Fruit fly (Drosophila melanogaster) whole organism, embryonic: Measurements from ENCODE around the gene CG6006.

ENCODE experiments used
- B-H1 ChIP-seq: fragments of 200-800 bp; sonication (Bioruptor generic); IDR thresholded peaks from 3 replicates; pipeline ENCODE4 v1.3.6; 2022; ENCODE audit warnings: missing biosample characterization, missing genetic modification characterization
- Bdp1 ChIP-seq: fragments of 200-800 bp; sonication (Bioruptor generic); optimal IDR thresholded peaks from 3 replicates; lab custom pipeline; 2016; ENCODE audit warnings: missing biosample characterization, missing genetic modification characterization
- CG10321 ChIP-seq: fragments of 200-800 bp; sonication (Bioruptor generic); IDR thresholded peaks from 2 replicates; pipeline ENCODE4 v1.3.6; 2022; ENCODE audit warnings: missing biosample characterization, missing genetic modification characterization
- CG10431 ChIP-seq: fragments of 200-800 bp; sonication (Bioruptor generic); optimal IDR thresholded peaks from 3 replicates; lab custom pipeline; 2018; ENCODE audit warnings: missing biosample characterization, mild to moderate bottlenecking, missing genetic modification characterization
- CG10565 ChIP-seq: fragments of 200-800 bp; sonication (Bioruptor generic); optimal IDR thresholded peaks from 3 replicates; lab custom pipeline; 2016; ENCODE audit warnings: missing biosample characterization, mild to moderate bottlenecking, missing genetic modification characterization
- CG12299 ChIP-seq: fragments of 200-800 bp; sonication (Bioruptor generic); optimal IDR thresholded peaks from 2 replicates; lab custom pipeline; 2018; ENCODE audit warnings: missing biosample characterization, mild to moderate bottlenecking, missing genetic modification characterization
- CG13424 ChIP-seq: fragments of 200-800 bp; sonication (Bioruptor generic); optimal IDR thresholded peaks from 2 replicates; lab custom pipeline; 2019; ENCODE audit warnings: missing biosample characterization, mild to moderate bottlenecking, missing genetic modification characterization, moderate library complexity
- CG14667 ChIP-seq: fragments of 200-800 bp; sonication (Bioruptor generic); IDR thresholded peaks from 2 replicates; pipeline ENCODE4 v1.3.6; 2022; ENCODE audit warnings: missing biosample characterization, missing genetic modification characterization
- CG15011 ChIP-seq: fragments of 200-800 bp; sonication (Bioruptor generic); optimal IDR thresholded peaks from 3 replicates; lab custom pipeline; 2018; ENCODE audit warnings: missing biosample characterization, mild to moderate bottlenecking, missing genetic modification characterization
- CG16813 ChIP-seq: fragments of 200-800 bp; sonication (Bioruptor generic); IDR thresholded peaks from 3 replicates; pipeline ENCODE4 v1.3.6; 2022; ENCODE audit warnings: missing biosample characterization, missing genetic modification characterization; ENCODE audit not compliant: partially characterized antibody
- CG17186 ChIP-seq: fragments of 200-800 bp; sonication (Bioruptor generic); optimal IDR thresholded peaks from 3 replicates; lab custom pipeline; 2017; ENCODE audit warnings: missing biosample characterization, missing genetic modification reagents, missing genetic modification characterization
- CG17359 ChIP-seq: fragments of 200-800 bp; sonication (Bioruptor generic); optimal IDR thresholded peaks from 3 replicates; lab custom pipeline; 2018; ENCODE audit warnings: missing biosample characterization, mild to moderate bottlenecking, missing genetic modification characterization, moderate library complexity
- CG17912 ChIP-seq: fragments of 200-800 bp; sonication (Bioruptor generic); optimal IDR thresholded peaks from 2 replicates; lab custom pipeline; 2018; ENCODE audit warnings: missing biosample characterization, mild to moderate bottlenecking, missing genetic modification characterization
- CG18764 ChIP-seq: fragments of 200-800 bp; sonication (Bioruptor generic); optimal IDR thresholded peaks from 3 replicates; lab custom pipeline; 2016; ENCODE audit warnings: missing biosample characterization, missing genetic modification characterization
- CG2875 ChIP-seq: fragments of 200-800 bp; sonication (Bioruptor generic); optimal IDR thresholded peaks from 2 replicates; lab custom pipeline; 2017; ENCODE audit warnings: missing biosample characterization, mild to moderate bottlenecking, missing genetic modification characterization, missing genetic modification reagents
- CG30431 ChIP-seq: fragments of 200-800 bp; sonication (Bioruptor generic); optimal IDR thresholded peaks from 2 replicates; lab custom pipeline; 2017; ENCODE audit warnings: missing biosample characterization, missing genetic modification characterization
- CG33213 ChIP-seq: fragments of 200-800 bp; sonication (Bioruptor generic); optimal IDR thresholded peaks from 3 replicates; lab custom pipeline; 2016; ENCODE audit warnings: missing biosample characterization, missing genetic modification characterization
- CG6765 ChIP-seq: fragments of 200-800 bp; sonication (Bioruptor generic); optimal IDR thresholded peaks from 3 replicates; lab custom pipeline; 2017; ENCODE audit warnings: missing biosample characterization, mild to moderate bottlenecking, missing genetic modification characterization
- CG7745 ChIP-seq: fragments of 200-800 bp; sonication (Bioruptor generic); optimal IDR thresholded peaks from 2 replicates; lab custom pipeline; 2018; ENCODE audit warnings: missing biosample characterization, mild to moderate bottlenecking, missing genetic modification characterization, moderate library complexity
- CG7839 ChIP-seq: fragments of 200-800 bp; sonication (Bioruptor generic); optimal IDR thresholded peaks from 3 replicates; lab custom pipeline; 2018; ENCODE audit warnings: missing biosample characterization, mild to moderate bottlenecking, missing genetic modification characterization, moderate library complexity
- CG9797 ChIP-seq: fragments of 200-800 bp; sonication (Bioruptor generic); optimal IDR thresholded peaks from 3 replicates; lab custom pipeline; 2018; ENCODE audit warnings: missing biosample characterization, mild to moderate bottlenecking, missing genetic modification characterization
- CTCF ChIP-seq: fragments of 200-800 bp; sonication (Bioruptor generic); optimal IDR thresholded peaks from 2 replicates; lab custom pipeline; 2017; ENCODE audit warnings: missing biosample characterization, mild to moderate bottlenecking, missing genetic modification characterization, moderate library complexity
- CkIIα-i1 ChIP-seq: fragments of 200-800 bp; sonication (Bioruptor generic); IDR thresholded peaks from 2 replicates; pipeline ENCODE4 v1.3.6; 2022; ENCODE audit warnings: missing biosample characterization, missing genetic modification characterization
- D19B ChIP-seq: fragments of 200-800 bp; sonication (Bioruptor generic); optimal IDR thresholded peaks from 2 replicates; lab custom pipeline; 2017; ENCODE audit warnings: missing biosample characterization, mild to moderate bottlenecking, missing genetic modification characterization
- Dad ChIP-seq: fragments of 200-800 bp; sonication (Bioruptor generic); optimal IDR thresholded peaks from 3 replicates; lab custom pipeline; 2016; ENCODE audit warnings: missing biosample characterization, missing genetic modification characterization
- Dbx ChIP-seq: fragments of 200-800 bp; sonication (Bioruptor generic); IDR thresholded peaks from 3 replicates; pipeline ENCODE4 v1.3.6; 2022; ENCODE audit warnings: missing biosample characterization, missing genetic modification characterization
- Doc2 ChIP-seq: fragments of 200-800 bp; sonication (Bioruptor generic); IDR thresholded peaks from 2 replicates; pipeline ENCODE4 v1.3.6; 2022; ENCODE audit warnings: missing biosample characterization, missing genetic modification characterization
- Doc3 ChIP-seq: fragments of 200-800 bp; sonication (Bioruptor generic); IDR thresholded peaks from 3 replicates; pipeline ENCODE4 v1.3.6; 2022; ENCODE audit warnings: missing biosample characterization, missing genetic modification characterization; ENCODE audit not compliant: partially characterized antibody
- Elba2 ChIP-seq: fragments of 200-800 bp; sonication (Bioruptor generic); optimal IDR thresholded peaks from 3 replicates; lab custom pipeline; 2016; ENCODE audit warnings: missing biosample characterization, missing genetic modification characterization
- Fer1 ChIP-seq: fragments of 200-800 bp; sonication (Bioruptor generic); optimal IDR thresholded peaks from 2 replicates; lab custom pipeline; 2017; ENCODE audit warnings: missing biosample characterization, mild to moderate bottlenecking, missing genetic modification characterization
- Hmr ChIP-seq: fragments of 200-800 bp; sonication (Bioruptor generic); optimal IDR thresholded peaks from 3 replicates; lab custom pipeline; 2017; ENCODE audit warnings: mild to moderate bottlenecking, missing biosample characterization, missing genetic modification reagents, missing genetic modification characterization
- Hr51 ChIP-seq, 2 experiments: fragments of 200-800 bp; sonication (Bioruptor generic); optimal IDR thresholded peaks; 2 replicates in 1 of 2; 3 replicates in 1 of 2; lab custom pipeline; 2016 to 2018; ENCODE audit warnings: missing biosample characterization in 2 of 2, missing genetic modification characterization in 2 of 2, mild to moderate bottlenecking in 1 of 2, moderate library complexity in 1 of 2
- Jarid2 ChIP-seq: fragments of 200-800 bp; sonication (Bioruptor generic); optimal IDR thresholded peaks from 3 replicates; lab custom pipeline; 2017; ENCODE audit warnings: mild to moderate bottlenecking, missing biosample characterization, missing genetic modification reagents, missing genetic modification characterization
- Lim3 ChIP-seq: fragments of 200-800 bp; sonication (Bioruptor generic); IDR thresholded peaks from 2 replicates; pipeline ENCODE4 v1.3.6; 2022; ENCODE audit warnings: missing biosample characterization, missing genetic modification characterization
- Nf-YA ChIP-seq: fragments of 200-800 bp; sonication (Bioruptor generic); IDR thresholded peaks from 2 replicates; pipeline ENCODE4 v1.3.6; 2022; ENCODE audit warnings: missing biosample characterization, missing genetic modification characterization
- Nf-YC ChIP-seq: fragments of 200-800 bp; optimal IDR thresholded peaks from 3 replicates; lab custom pipeline; 2019; ENCODE audit warnings: missing biosample characterization, mild to moderate bottlenecking, missing genetic modification characterization, moderate library complexity
- Six4 ChIP-seq: fragments of 200-800 bp; sonication (Bioruptor generic); optimal IDR thresholded peaks from 2 replicates; lab custom pipeline; 2016; ENCODE audit warnings: missing biosample characterization, missing genetic modification characterization
- Spps ChIP-seq: fragments of 200-800 bp; sonication (Bioruptor generic); optimal IDR thresholded peaks from 2 replicates; lab custom pipeline; 2018; ENCODE audit warnings: missing biosample characterization, mild to moderate bottlenecking, missing genetic modification characterization
- Vsx1 ChIP-seq: fragments of 200-800 bp; sonication (Bioruptor generic); optimal IDR thresholded peaks from 2 replicates; lab custom pipeline; 2017; ENCODE audit warnings: missing biosample characterization, mild to moderate bottlenecking, missing genetic modification characterization, missing genetic modification reagents
- ash1 ChIP-seq: fragments of 200-800 bp; sonication (Bioruptor generic); optimal IDR thresholded peaks from 2 replicates; lab custom pipeline; 2018; ENCODE audit warnings: missing biosample characterization, mild to moderate bottlenecking, missing genetic modification characterization
- bowl ChIP-seq: fragments of 200-800 bp; sonication (Bioruptor generic); IDR thresholded peaks from 2 replicates; pipeline ENCODE4 v1.3.6; 2022; ENCODE audit warnings: missing biosample characterization, missing genetic modification characterization
- dmrt11E ChIP-seq: fragments of 200-800 bp; sonication (Bioruptor generic); optimal IDR thresholded peaks from 3 replicates; lab custom pipeline; 2018; ENCODE audit warnings: missing biosample characterization, mild to moderate bottlenecking, missing genetic modification characterization, moderate library complexity
- fru ChIP-seq: fragments of >200 bp; optimal IDR thresholded peaks from 2 replicates; lab custom pipeline; 2017
- hkb ChIP-seq, 2 experiments: fragments of 200-800 bp in 1 of 2; fragments of >200 bp in 1 of 2; sonication (Bioruptor generic) in 1 of 2; IDR thresholded peaks in 1 of 2; optimal IDR thresholded peaks in 1 of 2; 2 replicates each; pipeline versions ENCODE4 v1.3.6 to Lab custom; 2017 to 2022; ENCODE audit warnings: missing biosample characterization in 1 of 2, missing genetic modification characterization in 1 of 2
- nom ChIP-seq: fragments of 200-800 bp; sonication (Bioruptor generic); optimal IDR thresholded peaks from 2 replicates; lab custom pipeline; 2017; ENCODE audit warnings: missing biosample characterization, missing genetic modification characterization, mild to moderate bottlenecking, moderate library complexity, missing genetic modification reagents
- odd ChIP-seq: fragments of 200-800 bp; sonication (Bioruptor generic); optimal IDR thresholded peaks from 2 replicates; lab custom pipeline; 2017; ENCODE audit warnings: missing biosample characterization, mild to moderate bottlenecking, missing genetic modification characterization
- so ChIP-seq: fragments of 200-800 bp; sonication (Bioruptor generic); IDR thresholded peaks from 3 replicates; pipeline ENCODE4 v1.3.6; 2022; ENCODE audit warnings: missing biosample characterization, missing genetic modification characterization
- tin ChIP-seq: fragments of 200-800 bp; sonication (Bioruptor generic); optimal IDR thresholded peaks from 3 replicates; lab custom pipeline; 2016; ENCODE audit warnings: missing biosample characterization, missing genetic modification characterization
- tx ChIP-seq: fragments of 200-800 bp; sonication (Bioruptor generic); optimal IDR thresholded peaks from 2 replicates; lab custom pipeline; 2016; ENCODE audit warnings: missing biosample characterization, missing genetic modification characterization

CG6006 gene

DNA sequence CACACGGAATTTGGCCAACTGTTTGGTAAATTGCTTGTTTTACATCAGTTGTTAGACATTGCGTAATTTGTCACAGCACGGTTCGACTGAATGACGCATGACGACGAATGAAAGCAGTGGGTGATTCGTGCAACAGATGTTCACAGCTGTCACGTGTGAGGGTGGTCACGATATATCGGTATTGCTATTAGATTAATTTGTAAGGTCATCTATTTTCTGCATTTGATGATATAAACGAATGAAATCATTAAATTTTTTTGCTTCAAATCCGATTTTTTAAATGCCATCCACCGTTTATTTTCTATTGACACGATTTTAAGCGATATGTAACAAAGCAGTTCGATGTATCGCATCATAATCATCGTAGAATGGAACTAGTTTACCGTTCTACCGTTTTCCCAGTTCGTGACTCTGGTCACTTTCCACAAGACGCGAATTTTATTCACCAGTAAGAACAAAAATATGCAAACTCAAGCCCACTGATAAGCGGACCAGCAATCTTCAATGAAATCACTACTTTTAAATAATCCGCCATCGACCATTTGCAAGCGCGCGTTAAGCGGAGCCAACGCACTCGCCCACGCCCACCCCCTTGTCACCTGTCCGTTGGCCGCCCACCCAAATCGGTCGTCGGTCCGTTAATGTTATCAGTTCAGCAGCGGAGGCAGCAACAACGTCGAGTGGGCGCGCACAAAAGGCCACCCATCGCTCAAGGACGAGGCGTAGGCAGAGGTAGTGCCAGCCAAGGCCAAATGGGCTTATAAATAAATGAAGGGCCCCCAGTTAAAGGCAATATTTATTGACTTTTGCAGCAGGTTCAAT lies 7.9 kb upstream of the CG6006 start, which contains the start of the genes Mic26-27 and CG5916 (continued):
- TF ChIP-seq Dad (peak; percentile 64), CTCF (GFP tag; lab: Kevin White, UChicago) (no peak), CG6765 (GFP tag; lab: Kevin White, UChicago) (no peak), CG17186 (GFP tag; lab: Kevin White, UChicago) (peak; percentile 84), ash1 (no peak), fru (no peak), Lim3 (GFP tag; lab: Robert Waterston, UW) (0 out of 2 replicates have a peak, but pooled peaks have one; percentile 36), CG17359 (tag; lab: Kevin White, UChicago) (peak; percentile 29), Elba2 (GFP tag; lab: Kevin White, UChicago) (peak; percentile 88), Jarid2 (GFP tag; lab: Kevin White, UChicago) (no peak), dmrt11E (tag; lab: Kevin White, UChicago) (peak; percentile 94), Doc2 (GFP tag; lab: Robert Waterston, UW) (peak; percentile 63; the same call in 1 of the 2 replicates), Dbx (GFP tag; lab: Robert Waterston, UW) (peak; percentile 93), so (peak; percentile 69; the same call in 1 of the 3 replicates), hkb (optimal IDR thresholded peaks at IDR 0.05; lab: Kevin White, UChicago) (peak; percentile 95), hkb (GFP tag; IDR thresholded peaks at IDR 0.05; lab: Robert Waterston, UW) (peak; percentile 39; the same call in 1 of the 2 replicates), B-H1 (GFP tag; lab: Robert Waterston, UW) (peak; percentile 75), Hr51 (GFP tag; optimal IDR thresholded peaks at IDR 0.05; lab: Kevin White, UChicago) (peak; percentile 68 to 84), CG16813 (GFP tag; lab: Robert Waterston, UW) (peak; percentile 100), CG33213 (peak; percentile 87), CG2875 (GFP tag; lab: Kevin White, UChicago) (no peak), Doc3 (peak; percentile 100), tx (GFP tag; lab: Kevin White, UChicago) (peak; percentile 78), CG13424 (tag; lab: Kevin White, UChicago) (peak; percentile 95), tin (GFP tag; lab: Kevin White, UChicago) (peak; percentile 83), CG10431 (no peak), Bdp1 (GFP tag; lab: Kevin White, UChicago) (peak; percentile 75), Fer1 (no peak), odd (GFP tag; lab: Kevin White, UChicago) (no peak), CG14667 (GFP tag; lab: Robert Waterston, UW) (peak; percentile 69), nom (GFP tag; lab: Kevin White, UChicago) (no peak), D19B (GFP tag; lab: Kevin White, UChicago) (no peak), Spps (tag; lab: Kevin White, UChicago) (no peak), CG17912 (GFP tag; lab: Kevin White, UChicago) (no peak), Hmr (GFP tag; lab: Kevin White, UChicago) (peak; percentile 80), bowl (GFP tag; lab: Robert Waterston, UW) (0 out of 2 replicates have a peak, but pooled peaks have one; percentile 25), CG18764 (GFP tag; lab: Kevin White, UChicago) (peak; percentile 99), CkIIα-i1 (GFP tag; lab: Robert Waterston, UW) (no peak), CG9797 (GFP tag; lab: Kevin White, UChicago) (peak; percentile 81), Nf-YC (peak; percentile 63), Vsx1 (GFP tag; lab: Kevin White, UChicago) (no peak), CG10565 (GFP tag; lab: Kevin White, UChicago) (peak; percentile 2), CG15011 (GFP tag; lab: Kevin White, UChicago) (no peak), CG7745 (tag; lab: Kevin White, UChicago) (no peak), CG30431 (peak; percentile 60), Six4 (GFP tag; lab: Kevin White, UChicago) (peak; percentile 41), CG10321 (GFP tag; lab: Robert Waterston, UW) (no peak), CG12299 (tag; lab: Kevin White, UChicago) (no peak), CG7839 (tag; lab: Kevin White, UChicago) (peak; percentile 58), Nf-YA (GFP tag; lab: Robert Waterston, UW) (no peak)
